Worm (Caenorhabditis elegans): ENCODE results near the gene Y69A2AR.19.

DNA sequence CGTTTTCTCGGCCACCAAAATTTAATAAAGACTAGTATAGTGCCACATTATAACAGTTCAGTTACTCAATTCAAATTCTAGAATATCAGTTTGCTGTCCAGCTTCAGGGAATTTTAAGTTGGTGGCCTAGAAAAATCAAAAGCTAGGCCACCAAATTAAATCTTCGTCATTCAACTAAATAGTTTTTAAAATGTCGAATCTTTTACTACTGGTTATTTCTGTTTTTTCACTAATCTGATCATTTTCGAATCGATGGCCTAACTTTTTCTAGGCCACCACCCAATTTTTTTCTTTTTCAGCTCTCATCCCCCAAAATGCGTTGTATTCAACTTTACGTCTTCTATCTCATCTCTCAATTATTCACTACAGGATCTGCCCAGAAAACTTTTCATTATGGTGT is 12.2 kb upstream of the Y69A2AR.19 start, which contains the start of gene grd-16:
- TF ChIP-seq dao-5 (tag; optimal IDR thresholded peaks at IDR 0.05) (no peak), him-1 (tag; optimal IDR thresholded peaks at IDR 0.05) (no peak), W03F9.2 (tag; optimal IDR thresholded peaks at IDR 0.05) (no peak)
